Worm (Caenorhabditis elegans): ENCODE results near the gene Y75B8A.32.
"Not testable (repeated sequence)": the region's sequence is repeated elsewhere in the genome, so short reads cannot be mapped to it uniquely, and the experiment has no call there.

Gene Y75B8A.32

DNA sequence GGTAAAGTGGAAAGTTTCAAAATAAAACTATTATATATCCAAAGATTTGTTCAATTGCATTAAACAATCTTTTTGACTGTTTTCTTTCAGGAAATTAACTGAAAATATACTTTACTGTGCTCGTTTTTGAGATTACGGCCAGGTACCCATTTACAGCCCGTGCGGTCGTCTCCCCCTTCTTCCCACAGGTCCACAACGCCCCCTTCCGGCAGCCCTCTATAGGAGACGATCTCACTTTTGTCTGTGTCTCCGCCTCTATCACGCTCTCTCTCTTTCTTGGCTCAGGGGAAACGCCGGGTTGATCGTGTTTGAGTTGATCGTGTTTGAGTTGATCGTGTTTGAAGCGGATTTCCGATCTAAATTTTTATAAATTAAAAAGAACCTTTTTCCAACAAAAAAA, 27.6 kb upstream of the Y75B8A.32 start:
- peak; percentile 91 for TF ChIP-seq aptf-2 (GFP tag; conservative IDR thresholded peaks at IDR 0.05)

- not testable (repeated sequence) for TF ChIP-seq nhr-27 (tag; optimal IDR thresholded peaks at IDR 0.05); snpc-4 (GFP tag; optimal IDR thresholded peaks at IDR 0.05); snpc-4 (tag; optimal IDR thresholded peaks at IDR 0.05); snpc-1.1 (tag; optimal IDR thresholded peaks at IDR 0.05; ENCODE audit: insufficient read depth)
Measured at ce11 chrIII:12383709-12384108, 25.3 kb upstream of the Y75B8A.32 start, which contains the start of gene Y49E10.4. Gene Y49E10.4, minus strand, starts transcription at chrIII:12383809.

- TF ChIP-seq hmg-1.2 (GFP tag; IDR thresholded peaks at IDR 0.05) (peak; percentile 50), D2030.7 (GFP tag; IDR thresholded peaks at IDR 0.05) (peak; percentile 31), mcd-1 (GFP tag; IDR thresholded peaks at IDR 0.05) (peak; percentile 83), F33H1.4 (GFP tag; IDR thresholded peaks at IDR 0.05) (0 out of 2 replicates have a peak, but pooled peaks have one; percentile 27), ceh-91 (GFP tag; IDR thresholded peaks at IDR 0.05) (0 out of 2 replicates have a peak, but pooled peaks have one; percentile 38), madf-6 (GFP tag; IDR thresholded peaks at IDR 0.05) (peak; percentile 55; the same call in 1 of the 2 replicates), egrh-3 (GFP tag; IDR thresholded peaks at IDR 0.05) (0 out of 2 replicates have a peak, but pooled peaks have one; percentile 12)
Measured at ce11 chrIII:12382799-12383198, 24.4 kb upstream of the Y75B8A.32 start.

ce11 chrIII:12377198-12377662, 18.9 kb upstream of the Y75B8A.32 start, which contains the start of gene pph-4.2:
Gene pph-4.2, minus strand, starts transcription at chrIII:12377248.
- no peak for TF ChIP-seq bed-2 (GFP tag; IDR thresholded peaks at IDR 0.05)
- TF ChIP-seq T07F8.4 (tag; optimal IDR thresholded peaks at IDR 0.05) = no peak
- TF ChIP-seq F22D6.2 (tag; optimal IDR thresholded peaks at IDR 0.05) = no peak
- no peak for TF ChIP-seq die-1 (tag; optimal IDR thresholded peaks at IDR 0.05)
- no peak for TF ChIP-seq hrde-1 (tag; optimal IDR thresholded peaks at IDR 0.05; ENCODE audit: borderline replicate concordance)
- TF ChIP-seq xnd-1 (tag; optimal IDR thresholded peaks at IDR 0.05) = no peak
- no peak for TF ChIP-seq somi-1 (GFP tag; optimal IDR thresholded peaks at IDR 0.05)
- TF ChIP-seq rpc-1 (optimal IDR thresholded peaks at IDR 0.05) = no peak
- no peak for TF ChIP-seq rpc-1 (tag; optimal IDR thresholded peaks at IDR 0.05)
- TF ChIP-seq lin-40 (tag; optimal IDR thresholded peaks at IDR 0.05) = no peak
- TF ChIP-seq mcd-1 (GFP tag; IDR thresholded peaks at IDR 0.05) = peak; percentile 84
- no peak for TF ChIP-seq nhr-80 (tag; optimal IDR thresholded peaks at IDR 0.05)
- TF ChIP-seq lin-35 (GFP tag; optimal IDR thresholded peaks at IDR 0.05) = peak in 1 of 3 experiments; percentile 81
- TF ChIP-seq snpc-1.1 (tag; optimal IDR thresholded peaks at IDR 0.05; ENCODE audit: insufficient read depth) = no peak
- peak; percentile 59 for TF ChIP-seq efl-1 (GFP tag; optimal IDR thresholded peaks at IDR 0.05)
- TF ChIP-seq lin-54 (GFP tag; optimal IDR thresholded peaks at IDR 0.05) = peak; percentile 81
- TF ChIP-seq cebp-1 (GFP tag; IDR thresholded peaks at IDR 0.05) = no peak
- TF ChIP-seq cebp-1 (tag; optimal IDR thresholded peaks at IDR 0.05) = no peak
- no peak for TF ChIP-seq lsl-1 (GFP tag; optimal IDR thresholded peaks at IDR 0.05)
- TF ChIP-seq Y56A3A.18 (GFP tag; IDR thresholded peaks at IDR 0.05) = no peak
- TF ChIP-seq Y79H2A.3 (GFP tag; conservative IDR thresholded peaks at IDR 0.05) = no peak
- no peak for TF ChIP-seq mel-28 (tag; optimal IDR thresholded peaks at IDR 0.05; ENCODE audit: borderline replicate concordance)
- peak; percentile 41 for TF ChIP-seq dpl-1 (GFP tag; optimal IDR thresholded peaks at IDR 0.05)
- TF ChIP-seq chd-7 (tag; optimal IDR thresholded peaks at IDR 0.05) = no peak
- TF ChIP-seq snpc-4 (GFP tag; optimal IDR thresholded peaks at IDR 0.05) = no peak
- no peak for TF ChIP-seq snpc-4 (tag; optimal IDR thresholded peaks at IDR 0.05)
